Worm (Caenorhabditis elegans) whole organism, young adult: ENCODE measurements around the gene math-3.

Experiments used
- B0019.2 ChIP-seq: fragments of 200-800 bp; sonication (Bioruptor generic); conservative IDR thresholded peaks from 2 replicates; pipeline ENCODE4 v1.3.6; 2022; ENCODE audit warnings: missing genetic modification reagents, missing genetic modification characterization, missing compliant biosample characterization
- C17E4.6 ChIP-seq: fragments of 200-800 bp; sonication (Bioruptor generic); IDR thresholded peaks from 2 replicates; pipeline ENCODE4 v1.3.6; 2022; ENCODE audit warnings: missing genetic modification reagents, missing genetic modification characterization, missing compliant biosample characterization
- F37B4.10 ChIP-seq: fragments of 200-800 bp; sonication (Bioruptor generic); IDR thresholded peaks from 2 replicates; pipeline ENCODE4 v1.3.6; 2022; ENCODE audit warnings: missing genetic modification characterization, missing compliant biosample characterization
- F39B2.1 ChIP-seq: fragments of 200-800 bp; sonication (Bioruptor generic); IDR thresholded peaks from 2 replicates; pipeline ENCODE4 v1.3.6; 2022; ENCODE audit warnings: missing genetic modification reagents, missing genetic modification characterization, missing compliant biosample characterization
- F55B11.4 ChIP-seq: sonication (generic microtip); optimal IDR thresholded peaks from 2 replicates; lab custom pipeline; 2016; ENCODE audit warnings: missing compliant biosample characterization, missing genetic modification characterization, borderline replicate concordance; ENCODE audit not compliant: insufficient read depth
- F57C9.4 ChIP-seq: sonication (generic microtip); optimal IDR thresholded peaks from 2 replicates; lab custom pipeline; 2017; ENCODE audit warnings: mild to moderate bottlenecking, missing genetic modification characterization, missing compliant biosample characterization
- K11D2.4 ChIP-seq: fragments of 200-800 bp; sonication (Bioruptor generic); IDR thresholded peaks from 2 replicates; pipeline ENCODE4 v1.3.6; 2022; ENCODE audit warnings: missing genetic modification reagents, missing genetic modification characterization, missing compliant biosample characterization
- Y53G8AR.9 ChIP-seq: fragments of 200-800 bp; sonication (Bioruptor generic); conservative IDR thresholded peaks from 2 replicates; pipeline ENCODE4 v1.3.6; 2022; ENCODE audit warnings: missing genetic modification reagents, missing genetic modification characterization, missing compliant biosample characterization
- Y56A3A.18 ChIP-seq: fragments of 200-800 bp; sonication (Bioruptor generic); IDR thresholded peaks from 2 replicates; pipeline ENCODE4 v1.3.6; 2022; ENCODE audit warnings: missing genetic modification reagents, missing genetic modification characterization, missing compliant biosample characterization
- Y95B8A.8 ChIP-seq: fragments of 200-800 bp; sonication (Bioruptor generic); IDR thresholded peaks from 2 replicates; pipeline ENCODE4 v1.3.6; 2022; ENCODE audit warnings: missing genetic modification reagents, missing genetic modification characterization, missing compliant biosample characterization
- akir-1 ChIP-seq: fragments of 200-800 bp; sonication (Bioruptor generic); optimal IDR thresholded peaks from 2 replicates; lab custom pipeline; 2018; ENCODE audit warnings: mild to moderate bottlenecking, missing genetic modification characterization, moderate library complexity, missing compliant biosample characterization
- aptf-3 ChIP-seq: fragments of 200-800 bp; sonication (Bioruptor generic); IDR thresholded peaks from 2 replicates; pipeline ENCODE4 v1.3.6; 2022; ENCODE audit warnings: missing genetic modification characterization, missing compliant biosample characterization
- atf-7 ChIP-seq: sonication (generic microtip); optimal IDR thresholded peaks from 2 replicates; lab custom pipeline; 2017; ENCODE audit warnings: mild to moderate bottlenecking, missing genetic modification characterization, missing compliant biosample characterization
- athp-1 ChIP-seq: sonication (generic microtip); optimal IDR thresholded peaks from 2 replicates; lab custom pipeline; 2017; ENCODE audit warnings: mild to moderate bottlenecking, missing genetic modification characterization, missing compliant biosample characterization
- bed-2 ChIP-seq: fragments of 200-800 bp; sonication (Bioruptor generic); IDR thresholded peaks from 2 replicates; pipeline ENCODE4 v1.3.6; 2022; ENCODE audit warnings: missing genetic modification reagents, missing genetic modification characterization, missing compliant biosample characterization
- cebp-1 ChIP-seq, 2 experiments: fragments of 200-800 bp in 1 of 2; sonication (Bioruptor generic) in 1 of 2; sonication (generic microtip) in 1 of 2; IDR thresholded peaks in 1 of 2; optimal IDR thresholded peaks in 1 of 2; 2 replicates each; pipeline versions ENCODE4 v1.3.6 to Lab custom; 2017 to 2022; ENCODE audit warnings: missing compliant biosample characterization in 2 of 2, missing genetic modification characterization in 2 of 2, mild to moderate bottlenecking in 1 of 2, missing genetic modification reagents in 1 of 2, moderate library complexity in 1 of 2
- ceh-100 ChIP-seq: fragments of 200-800 bp; sonication (Bioruptor generic); IDR thresholded peaks from 2 replicates; pipeline ENCODE4 v1.3.6; 2022; ENCODE audit warnings: missing genetic modification reagents, missing genetic modification characterization, missing compliant biosample characterization
- chd-7 ChIP-seq: sonication (generic microtip); optimal IDR thresholded peaks from 2 replicates; lab custom pipeline; 2016; ENCODE audit warnings: mild to moderate bottlenecking, missing genetic modification characterization, moderate library complexity, missing compliant biosample characterization
- die-1 ChIP-seq: sonication (generic microtip); optimal IDR thresholded peaks from 2 replicates; lab custom pipeline; 2016; ENCODE audit warnings: missing genotype, mild to moderate bottlenecking, missing genetic modification characterization, missing compliant biosample characterization
- dox-1 ChIP-seq: fragments of 200-800 bp; sonication (Bioruptor generic); IDR thresholded peaks from 2 replicates; pipeline ENCODE4 v1.3.6; 2022; ENCODE audit warnings: missing genetic modification reagents, missing genetic modification characterization, missing compliant biosample characterization
- egl-44 ChIP-seq: fragments of 200-800 bp; sonication (Bioruptor generic); IDR thresholded peaks from 2 replicates; pipeline ENCODE4 v1.3.6; 2022; ENCODE audit warnings: missing genetic modification reagents, missing genetic modification characterization, missing compliant biosample characterization
- fkh-3 ChIP-seq: sonication (generic microtip); optimal IDR thresholded peaks from 2 replicates; lab custom pipeline; 2016; ENCODE audit warnings: mild to moderate bottlenecking, missing genetic modification characterization, missing compliant biosample characterization
- gei-17 ChIP-seq: fragments of 200-800 bp; sonication (Bioruptor generic); optimal IDR thresholded peaks from 2 replicates; lab custom pipeline; 2018; ENCODE audit warnings: mild to moderate bottlenecking, missing genetic modification characterization, missing compliant biosample characterization
- hmg-1.2 ChIP-seq: fragments of 200-800 bp; sonication (Bioruptor generic); IDR thresholded peaks from 2 replicates; pipeline ENCODE4 v1.3.6; 2022; ENCODE audit warnings: missing genetic modification reagents, missing genetic modification characterization, missing compliant biosample characterization
- hrde-1 ChIP-seq: sonication (generic microtip); optimal IDR thresholded peaks from 2 replicates; lab custom pipeline; 2016; ENCODE audit warnings: missing genetic modification characterization, mild to moderate bottlenecking, missing compliant biosample characterization, moderate library complexity, missing genotype, missing genetic modification reagents, borderline replicate concordance
- lin-54 ChIP-seq: fragments of 200-800 bp; sonication (Bioruptor generic); optimal IDR thresholded peaks from 2 replicates; lab custom pipeline; 2018; ENCODE audit warnings: mild to moderate bottlenecking, missing genetic modification characterization, missing compliant biosample characterization
- lir-1 ChIP-seq: fragments of 200-800 bp; sonication (Bioruptor generic); conservative IDR thresholded peaks from 2 replicates; pipeline ENCODE4 v1.3.6; 2022; ENCODE audit warnings: missing genetic modification reagents, missing genetic modification characterization, missing compliant biosample characterization
- nhr-179 ChIP-seq: sonication (generic microtip); optimal IDR thresholded peaks from 2 replicates; lab custom pipeline; 2016; ENCODE audit warnings: mild to moderate bottlenecking, missing genetic modification characterization, missing compliant biosample characterization
- nhr-27 ChIP-seq: fragments of 200-800 bp; sonication (Bioruptor generic); optimal IDR thresholded peaks from 2 replicates; lab custom pipeline; 2018; ENCODE audit warnings: mild to moderate bottlenecking, missing genetic modification characterization, moderate library complexity, missing compliant biosample characterization
- pha-4 ChIP-seq: fragments of 150-350 bp; sonication (generic microtip); optimal IDR thresholded peaks from 2 replicates; lab custom pipeline; 2014; ENCODE audit warnings: missing biosample characterization, missing genetic modification reagents, missing genetic modification characterization
- rpc-1 ChIP-seq, 2 experiments: fragments of 150-350 bp in 1 of 2; sonication (generic microtip) in 1 of 2; optimal IDR thresholded peaks; 2 replicates each; lab custom pipeline; 2014 to 2018; ENCODE audit warnings: missing biosample characterization in 1 of 2, missing genetic modification characterization in 1 of 2, missing genetic modification reagents in 1 of 2, missing genotype in 1 of 2
- sptf-2 ChIP-seq: fragments of 200-800 bp; sonication (Bioruptor generic); optimal IDR thresholded peaks from 2 replicates; lab custom pipeline; 2018; ENCODE audit warnings: mild to moderate bottlenecking, missing genetic modification characterization, missing compliant biosample characterization
- tbx-9 ChIP-seq: sonication (generic microtip); optimal IDR thresholded peaks from 2 replicates; lab custom pipeline; 2016; ENCODE audit warnings: borderline replicate concordance, missing genetic modification characterization, inconsistent platforms, missing compliant biosample characterization
- tlf-1 ChIP-seq: fragments of 200-800 bp; sonication (Bioruptor generic); optimal IDR thresholded peaks from 2 replicates; lab custom pipeline; 2018; ENCODE audit warnings: mild to moderate bottlenecking, missing genetic modification characterization, missing compliant biosample characterization
- unc-62 ChIP-seq: fragments of 150-350 bp; optimal IDR thresholded peaks from 2 replicates; lab custom pipeline; 2014; ENCODE audit warnings: missing biosample characterization, missing genetic modification reagents, missing genetic modification characterization
- ztf-3 ChIP-seq: fragments of 200-800 bp; sonication (Bioruptor generic); optimal IDR thresholded peaks from 2 replicates; lab custom pipeline; 2018; ENCODE audit warnings: mild to moderate bottlenecking, missing genetic modification characterization, missing compliant biosample characterization

math-3 gene

DNA sequence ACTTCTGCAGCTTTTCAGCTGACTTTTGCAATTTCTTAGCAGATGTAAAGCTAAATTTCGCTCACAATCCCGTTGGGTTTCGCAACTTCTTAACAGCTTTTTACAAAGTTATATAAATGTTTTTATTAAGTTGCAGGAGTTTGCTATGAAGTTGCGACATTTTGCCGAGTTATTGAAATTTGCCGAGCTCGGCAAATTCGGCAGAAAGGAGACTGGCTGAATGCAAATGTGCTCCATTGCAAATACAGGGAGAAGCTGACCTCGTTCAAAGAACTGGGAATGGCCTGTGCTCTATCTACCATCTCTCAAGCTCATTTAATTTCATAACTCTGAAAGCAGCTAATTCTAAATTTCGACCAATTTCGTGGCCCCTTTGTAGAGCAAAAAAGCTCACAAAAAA is 12.9 kb downstream of the math-3 start, which contains the start of gene C08F1.11:
Gene C08F1.11 (minus strand): TSS at position 101 of the 400 bp plus-strand sequence.
- no peak for TF ChIP-seq sptf-2
- no peak for TF ChIP-seq athp-1 (tag; lab: Kevin White, UChicago)
- no peak for TF ChIP-seq rpc-1 (optimal IDR thresholded peaks at IDR 0.05; lab: Kevin White, UChicago)
- TF ChIP-seq rpc-1 (tag; optimal IDR thresholded peaks at IDR 0.05; lab: Kevin White, UChicago): no peak
- no peak for TF ChIP-seq pha-4 (tag; lab: Kevin White, UChicago)
- TF ChIP-seq atf-7: no peak
- no peak for TF ChIP-seq F37B4.10 (GFP tag; lab: Robert Waterston, UW)
- TF ChIP-seq fkh-3 (tag; lab: Kevin White, UChicago): no peak
- TF ChIP-seq K11D2.4: no peak
- no peak for TF ChIP-seq hrde-1 (tag; lab: Kevin White, UChicago)
- no peak for TF ChIP-seq cebp-1 (GFP tag; IDR thresholded peaks at IDR 0.05; lab: Robert Waterston, UW)
- no peak for TF ChIP-seq cebp-1 (tag; optimal IDR thresholded peaks at IDR 0.05; lab: Kevin White, UChicago)
- TF ChIP-seq Y56A3A.18 (GFP tag; lab: Robert Waterston, UW): no peak
- no peak for TF ChIP-seq tlf-1 (GFP tag; lab: Kevin White, UChicago)

DNA sequence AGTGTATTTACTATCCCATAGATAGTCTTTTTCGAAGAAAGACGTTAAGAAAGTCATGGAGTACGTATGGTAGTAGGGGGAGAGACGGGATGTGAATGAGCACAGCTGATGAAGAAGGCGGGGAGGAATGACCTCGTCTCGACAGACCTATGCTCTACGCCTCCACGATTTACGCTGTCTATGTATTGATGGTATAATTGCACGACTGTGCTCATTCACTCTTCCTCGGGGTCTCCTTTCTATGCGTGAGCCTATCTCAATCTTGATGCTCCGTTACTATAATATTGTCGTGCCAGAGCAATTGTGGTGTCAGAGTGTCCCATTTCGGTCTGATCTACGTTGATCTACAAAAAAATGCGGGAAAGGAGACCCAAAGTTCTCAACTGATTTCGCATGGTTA is 14.3 kb downstream of the math-3 start, which contains the start of gene C08F1.10:
Gene C08F1.10 (minus strand): TSS at position 101 of the 400 bp plus-strand sequence.
- TF ChIP-seq Y95B8A.8 (GFP tag; lab: Robert Waterston, UW) (no peak), B0019.2 (GFP tag; lab: Robert Waterston, UW) (no peak), C17E4.6 (GFP tag; lab: Robert Waterston, UW) (no peak), hmg-1.2 (GFP tag; lab: Robert Waterston, UW) (no peak), die-1 (tag; lab: Kevin White, UChicago) (no peak), lir-1 (GFP tag; lab: Robert Waterston, UW) (no peak), lin-54 (GFP tag; lab: Kevin White, UChicago) (no peak), nhr-179 (tag; lab: Kevin White, UChicago) (no peak), unc-62 (no peak), gei-17 (GFP tag; lab: Kevin White, UChicago) (no peak)

DNA sequence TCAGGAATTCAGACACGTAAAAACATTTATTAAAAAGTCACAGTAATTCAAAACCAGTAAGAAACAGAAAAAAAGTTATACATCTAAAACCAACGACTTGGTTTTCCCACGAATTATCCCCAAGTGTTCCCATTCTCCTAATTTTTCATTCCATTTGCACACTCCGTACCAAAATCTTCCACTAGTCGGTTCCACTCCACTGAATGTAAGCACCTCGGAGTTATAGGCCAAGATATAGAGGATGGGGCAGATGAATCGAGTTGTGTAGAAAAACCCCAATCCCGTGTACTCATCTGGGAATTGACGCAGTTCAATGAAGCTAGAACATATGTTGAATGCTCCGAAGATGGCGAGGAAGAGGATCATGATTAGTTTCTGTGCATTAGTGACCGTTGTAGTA is 15.3 kb downstream of the math-3 start:
- TF ChIP-seq gei-17 (GFP tag; lab: Kevin White, UChicago) (no peak), ztf-3 (GFP tag; lab: Kevin White, UChicago) (no peak), F57C9.4 (no peak), F55B11.4 (tag; lab: Kevin White, UChicago) (no peak), ceh-100 (GFP tag; lab: Robert Waterston, UW) (no peak), Y53G8AR.9 (GFP tag; lab: Robert Waterston, UW) (no peak), hrde-1 (tag; lab: Kevin White, UChicago) (no peak), dox-1 (no peak), aptf-3 (GFP tag; lab: Robert Waterston, UW) (no peak), nhr-27 (tag; lab: Kevin White, UChicago) (no peak), akir-1 (GFP tag; lab: Kevin White, UChicago) (no peak), chd-7 (tag; lab: Kevin White, UChicago) (no peak), F39B2.1 (GFP tag; lab: Robert Waterston, UW) (no peak), bed-2 (GFP tag; lab: Robert Waterston, UW) (no peak), egl-44 (GFP tag; lab: Robert Waterston, UW) (no peak), tbx-9 (tag; lab: Kevin White, UChicago) (no peak)
- TF ChIP-seq, all 124 proteins: peak for 0
